Worm (Caenorhabditis elegans) whole organism, L2 larva: ENCODE data around the gene isp-1.

Experiments used
- aly-2 ChIP-seq: fragments of 150-350 bp; optimal IDR thresholded peaks from 2 replicates; lab custom pipeline; 2014; ENCODE audit warnings: missing biosample characterization, missing genetic modification characterization
- ama-1 ChIP-seq: fragments of 150-350 bp; optimal IDR thresholded peaks from 2 replicates; lab custom pipeline; 2018; ENCODE audit warnings: inconsistent platforms
- ceh-82 ChIP-seq: fragments of 150-350 bp; optimal IDR thresholded peaks from 2 replicates; lab custom pipeline; 2014; ENCODE audit warnings: missing biosample characterization, missing genetic modification characterization
- egl-27 ChIP-seq: sonication (generic microtip); optimal IDR thresholded peaks from 3 replicates; lab custom pipeline; 2017; ENCODE audit warnings: missing biosample characterization, missing genetic modification reagents, missing genetic modification characterization
- nhr-10 ChIP-seq: sonication (generic microtip); optimal IDR thresholded peaks from 2 replicates; lab custom pipeline; 2017; ENCODE audit warnings: missing biosample characterization, missing genetic modification characterization
- snpc-4 ChIP-seq: fragments of 150-350 bp; optimal IDR thresholded peaks from 2 replicates; lab custom pipeline; 2014; ENCODE audit warnings: missing biosample characterization, missing genetic modification characterization
- unc-62 ChIP-seq: fragments of 150-350 bp; optimal IDR thresholded peaks from 2 replicates; lab custom pipeline; 2014; ENCODE audit warnings: missing biosample characterization, missing genetic modification reagents, missing genetic modification characterization

DNA sequence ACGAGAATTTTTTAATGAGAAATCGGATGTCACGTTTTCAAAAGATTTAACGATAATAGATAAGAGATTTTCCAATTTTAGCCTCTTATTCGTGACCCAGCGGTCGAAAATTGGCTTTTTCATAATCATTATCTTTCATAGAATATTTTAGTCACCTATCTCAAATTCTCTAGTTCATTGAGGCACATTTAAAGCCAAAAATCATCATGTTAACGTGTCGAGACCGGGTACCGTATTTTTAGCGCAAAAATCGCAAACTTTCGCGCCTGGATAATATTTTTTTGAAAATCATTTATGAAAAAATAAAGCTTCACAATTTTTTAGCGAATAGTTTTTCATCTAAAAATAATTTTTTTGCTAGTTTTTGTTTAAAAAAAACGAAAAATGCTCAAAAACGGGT lies 30.1 kb upstream of the isp-1 start, which contains the start of gene B0218.7:
- TF ChIP-seq unc-62 (GFP tag; lab: Kevin White, UChicago), result no peak
- no peak for TF ChIP-seq ceh-82
- no peak for TF ChIP-seq nhr-10
- no peak for TF ChIP-seq ama-1 (lab: Kevin White, UChicago)
- TF ChIP-seq snpc-4 (tag; lab: Kevin White, UChicago), result no peak
- TF ChIP-seq aly-2 (tag; lab: Kevin White, UChicago), result no peak
- no peak for TF ChIP-seq egl-27 (tag; lab: Kevin White, UChicago)
